Worm (Caenorhabditis elegans) whole organism, young adult: Measurements from ENCODE around the gene ZK822.1.

Experiments
- B0261.1 ChIP-seq: sonication (generic microtip); optimal IDR thresholded peaks from 2 replicates; lab custom pipeline; 2016; ENCODE audit warnings: mild to moderate bottlenecking, missing genetic modification characterization, moderate library complexity, missing compliant biosample characterization
- C06A6.2 ChIP-seq: fragments of 200-800 bp; sonication (Bioruptor generic); conservative IDR thresholded peaks from 2 replicates; pipeline ENCODE4 v1.3.6; 2022; ENCODE audit warnings: missing genetic modification characterization, missing compliant biosample characterization
- F10E7.11 ChIP-seq: sonication (generic microtip); optimal IDR thresholded peaks from 2 replicates; lab custom pipeline; 2017; ENCODE audit warnings: mild to moderate bottlenecking, missing genetic modification characterization, moderate library complexity, missing compliant biosample characterization
- F37B4.10 ChIP-seq: fragments of 200-800 bp; sonication (Bioruptor generic); IDR thresholded peaks from 2 replicates; pipeline ENCODE4 v1.3.6; 2022; ENCODE audit warnings: missing genetic modification characterization, missing compliant biosample characterization
- F52B5.7 ChIP-seq: sonication (generic microtip); optimal IDR thresholded peaks from 2 replicates; lab custom pipeline; 2016; ENCODE audit warnings: mild to moderate bottlenecking, missing genetic modification characterization, missing compliant biosample characterization
- K11D2.4 ChIP-seq: fragments of 200-800 bp; sonication (Bioruptor generic); IDR thresholded peaks from 2 replicates; pipeline ENCODE4 v1.3.6; 2022; ENCODE audit warnings: missing genetic modification reagents, missing genetic modification characterization, missing compliant biosample characterization
- Y53G8AR.9 ChIP-seq: fragments of 200-800 bp; sonication (Bioruptor generic); conservative IDR thresholded peaks from 2 replicates; pipeline ENCODE4 v1.3.6; 2022; ENCODE audit warnings: missing genetic modification reagents, missing genetic modification characterization, missing compliant biosample characterization
- aptf-3 ChIP-seq: fragments of 200-800 bp; sonication (Bioruptor generic); IDR thresholded peaks from 2 replicates; pipeline ENCODE4 v1.3.6; 2022; ENCODE audit warnings: missing genetic modification characterization, missing compliant biosample characterization
- atf-7 ChIP-seq: sonication (generic microtip); optimal IDR thresholded peaks from 2 replicates; lab custom pipeline; 2017; ENCODE audit warnings: mild to moderate bottlenecking, missing genetic modification characterization, missing compliant biosample characterization
- attf-3 ChIP-seq: fragments of 200-800 bp; sonication (Bioruptor generic); conservative IDR thresholded peaks from 2 replicates; pipeline ENCODE4 v1.3.6; 2022; ENCODE audit warnings: missing genetic modification reagents, missing genetic modification characterization, missing compliant biosample characterization
- attf-5 ChIP-seq: fragments of 200-800 bp; sonication (Bioruptor generic); optimal IDR thresholded peaks from 2 replicates; lab custom pipeline; 2018; ENCODE audit warnings: mild to moderate bottlenecking, missing genetic modification characterization, missing compliant biosample characterization
- ceh-40 ChIP-seq: fragments of 200-800 bp; sonication (Bioruptor generic); IDR thresholded peaks from 2 replicates; pipeline ENCODE4 v1.3.6; 2022; ENCODE audit warnings: missing genetic modification characterization, missing compliant biosample characterization
- ceh-58 ChIP-seq: fragments of 200-800 bp; sonication (Bioruptor generic); IDR thresholded peaks from 2 replicates; pipeline ENCODE4 v1.3.6; 2022; ENCODE audit warnings: missing genetic modification characterization, missing compliant biosample characterization
- ceh-79 ChIP-seq: sonication (generic microtip); optimal IDR thresholded peaks from 2 replicates; lab custom pipeline; 2017; ENCODE audit warnings: mild to moderate bottlenecking, missing genetic modification characterization, missing compliant biosample characterization
- die-1 ChIP-seq: sonication (generic microtip); optimal IDR thresholded peaks from 2 replicates; lab custom pipeline; 2016; ENCODE audit warnings: missing genotype, mild to moderate bottlenecking, missing genetic modification characterization, missing compliant biosample characterization
- gei-17 ChIP-seq: fragments of 200-800 bp; sonication (Bioruptor generic); optimal IDR thresholded peaks from 2 replicates; lab custom pipeline; 2018; ENCODE audit warnings: mild to moderate bottlenecking, missing genetic modification characterization, missing compliant biosample characterization
- him-1 ChIP-seq: sonication (generic microtip); optimal IDR thresholded peaks from 2 replicates; lab custom pipeline; 2016; ENCODE audit warnings: missing genotype, missing genetic modification reagents, missing genetic modification characterization, missing compliant biosample characterization
- hlh-26 ChIP-seq: fragments of 200-800 bp; sonication (Bioruptor generic); conservative IDR thresholded peaks from 2 replicates; pipeline ENCODE4 v1.3.6; 2022; ENCODE audit warnings: missing genetic modification reagents, missing genetic modification characterization, missing compliant biosample characterization
- hmg-1.2 ChIP-seq: fragments of 200-800 bp; sonication (Bioruptor generic); IDR thresholded peaks from 2 replicates; pipeline ENCODE4 v1.3.6; 2022; ENCODE audit warnings: missing genetic modification reagents, missing genetic modification characterization, missing compliant biosample characterization
- lin-35 ChIP-seq, 3 experiments: fragments of 150-350 bp in 2 of 3; sonication (generic microtip) in 1 of 3; optimal IDR thresholded peaks; 2 replicates each; lab custom pipeline; 2014 to 2018; ENCODE audit warnings: missing biosample characterization in 3 of 3, missing genetic modification characterization in 3 of 3, missing genetic modification reagents in 3 of 3
- lin-54 ChIP-seq: fragments of 200-800 bp; sonication (Bioruptor generic); optimal IDR thresholded peaks from 2 replicates; lab custom pipeline; 2018; ENCODE audit warnings: mild to moderate bottlenecking, missing genetic modification characterization, missing compliant biosample characterization
- lir-1 ChIP-seq: fragments of 200-800 bp; sonication (Bioruptor generic); conservative IDR thresholded peaks from 2 replicates; pipeline ENCODE4 v1.3.6; 2022; ENCODE audit warnings: missing genetic modification reagents, missing genetic modification characterization, missing compliant biosample characterization
- lsy-27 ChIP-seq: sonication (generic microtip); optimal IDR thresholded peaks from 2 replicates; lab custom pipeline; 2017; ENCODE audit warnings: missing genetic modification characterization, mild to moderate bottlenecking, missing compliant biosample characterization, antibody characterized with exemption, missing genotype, borderline replicate concordance; ENCODE audit not compliant: insufficient read depth
- madf-10 ChIP-seq: sonication (generic microtip); optimal IDR thresholded peaks from 2 replicates; lab custom pipeline; 2016; ENCODE audit warnings: mild to moderate bottlenecking, missing genetic modification characterization, missing compliant biosample characterization
- madf-3 ChIP-seq: fragments of 200-800 bp; sonication (Bioruptor generic); IDR thresholded peaks from 2 replicates; pipeline ENCODE4 v1.3.6; 2022; ENCODE audit warnings: missing genetic modification reagents, missing genetic modification characterization, missing compliant biosample characterization
- madf-8 ChIP-seq: fragments of 200-800 bp; sonication (Bioruptor generic); conservative IDR thresholded peaks from 2 replicates; pipeline ENCODE4 v1.3.6; 2022; ENCODE audit warnings: missing genetic modification reagents, missing genetic modification characterization, missing compliant biosample characterization
- mel-28 ChIP-seq: sonication (generic microtip); optimal IDR thresholded peaks from 2 replicates; lab custom pipeline; 2016; ENCODE audit warnings: borderline replicate concordance, mild to moderate bottlenecking, missing genetic modification characterization, missing compliant biosample characterization
- mxl-1 ChIP-seq: sonication (generic microtip); optimal IDR thresholded peaks from 2 replicates; lab custom pipeline; 2016; ENCODE audit warnings: missing genetic modification characterization, missing compliant biosample characterization
- nfya-2 ChIP-seq: fragments of 200-800 bp; sonication (Bioruptor generic); IDR thresholded peaks from 2 replicates; pipeline ENCODE4 v1.3.6; 2022; ENCODE audit warnings: missing genetic modification reagents, missing genetic modification characterization, missing compliant biosample characterization
- nhr-27 ChIP-seq: fragments of 200-800 bp; sonication (Bioruptor generic); optimal IDR thresholded peaks from 2 replicates; lab custom pipeline; 2018; ENCODE audit warnings: mild to moderate bottlenecking, missing genetic modification characterization, moderate library complexity, missing compliant biosample characterization
- nhr-80 ChIP-seq: sonication (generic microtip); optimal IDR thresholded peaks from 2 replicates; lab custom pipeline; 2016; ENCODE audit warnings: missing genetic modification characterization, missing compliant biosample characterization
- snpc-4 ChIP-seq, 5 experiments: fragments of 150-350 bp in 1 of 5; sonication (generic microtip) in 4 of 5; optimal IDR thresholded peaks; 2 replicates each; lab custom pipeline; 2014 to 2018; ENCODE audit warnings: missing genetic modification characterization in 5 of 5, missing biosample characterization in 3 of 5, antibody characterized with exemption in 2 of 5, mild to moderate bottlenecking in 2 of 5, missing compliant biosample characterization in 2 of 5, missing genotype in 2 of 5, moderate library complexity in 2 of 5, missing genetic modification reagents in 1 of 5
- somi-1 ChIP-seq: fragments of 200-800 bp; sonication (Bioruptor generic); optimal IDR thresholded peaks from 2 replicates; lab custom pipeline; 2018; ENCODE audit warnings: mild to moderate bottlenecking, missing genetic modification characterization, missing compliant biosample characterization
- ztf-25 ChIP-seq: fragments of 200-800 bp; sonication (Bioruptor generic); IDR thresholded peaks from 2 replicates; pipeline ENCODE4 v1.3.6; 2022; ENCODE audit warnings: missing genetic modification reagents, missing genetic modification characterization, missing compliant biosample characterization
- ztf-26 ChIP-seq: sonication (generic microtip); optimal IDR thresholded peaks from 2 replicates; lab custom pipeline; 2017; ENCODE audit warnings: missing genetic modification characterization, missing compliant biosample characterization
- ztf-3 ChIP-seq: fragments of 200-800 bp; sonication (Bioruptor generic); optimal IDR thresholded peaks from 2 replicates; lab custom pipeline; 2018; ENCODE audit warnings: mild to moderate bottlenecking, missing genetic modification characterization, missing compliant biosample characterization

The ZK822.1 gene

DNA sequence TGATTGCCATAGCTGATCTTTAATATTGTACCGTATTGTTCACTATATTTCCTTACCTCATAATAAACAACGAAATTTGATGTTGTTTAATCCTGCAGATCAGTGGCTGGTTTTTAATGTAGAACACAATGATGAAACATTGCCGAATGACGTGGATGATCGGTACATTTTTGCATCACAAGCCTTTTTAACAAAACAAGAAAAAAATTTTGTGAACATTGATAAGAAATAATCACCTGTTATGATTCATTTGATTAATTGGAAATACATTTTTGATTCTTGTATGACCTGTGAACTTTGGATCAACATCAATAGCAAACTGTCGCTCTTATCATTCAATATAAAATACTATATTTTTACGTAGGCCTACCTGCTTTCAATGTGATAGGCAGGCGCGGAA is 19.1 kb downstream of the ZK822.1 start:
- TF ChIP-seq Y53G8AR.9 (GFP tag; lab: Robert Waterston, UW) (no peak), F10E7.11 (tag; lab: Kevin White, UChicago) (no peak), nhr-80 (tag; lab: Kevin White, UChicago) (peak; percentile 1)

DNA sequence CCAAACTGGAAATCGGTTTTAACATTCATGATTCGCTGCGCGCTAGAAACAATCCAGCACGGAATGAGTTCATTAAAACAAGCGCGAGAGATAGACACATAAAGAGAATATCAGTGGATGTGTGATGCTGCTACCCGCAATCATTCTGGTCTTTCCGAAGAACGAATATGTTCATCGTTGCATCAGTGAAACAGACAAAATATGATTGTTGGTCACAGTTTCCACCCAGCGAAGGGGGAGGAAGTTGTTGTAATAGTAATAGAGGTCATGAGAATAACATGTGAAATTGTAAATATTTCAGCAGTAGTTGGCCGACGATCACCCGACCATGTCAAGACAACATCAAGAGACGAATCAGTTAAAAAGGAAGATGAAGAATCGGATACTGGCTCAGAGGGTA is 20.7 kb downstream of the ZK822.1 start:
- TF ChIP-seq nfya-2 (GFP tag; lab: Robert Waterston, UW) (no peak), ztf-26 (tag; lab: Kevin White, UChicago) (peak; percentile 30)

DNA sequence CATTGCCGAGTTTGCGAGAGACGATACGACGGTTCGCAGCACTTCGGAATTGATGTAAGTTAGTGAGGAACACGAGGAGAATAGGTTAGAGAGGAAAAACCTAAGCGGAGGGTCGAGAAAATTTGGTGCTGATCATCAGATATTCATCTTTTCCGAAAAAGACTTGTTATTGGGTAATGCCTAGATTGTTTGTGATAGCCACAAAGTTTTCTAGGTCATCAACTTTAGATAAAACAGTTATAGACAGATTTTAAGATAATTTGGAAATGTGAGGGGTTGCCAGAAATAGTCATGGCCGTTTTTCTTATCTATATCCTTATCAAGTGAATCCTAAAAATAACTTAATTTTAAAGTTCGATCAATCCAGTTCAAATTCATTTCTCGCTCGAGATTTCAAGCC is 21.5 kb downstream of the ZK822.1 start:
- TF ChIP-seq attf-3 (GFP tag; lab: Robert Waterston, UW), result no peak
- TF ChIP-seq ztf-3 (GFP tag; lab: Kevin White, UChicago), result no peak
- no peak for TF ChIP-seq madf-3
- no peak for TF ChIP-seq lin-54 (GFP tag; lab: Kevin White, UChicago)
- TF ChIP-seq madf-8 (GFP tag; lab: Robert Waterston, UW), result no peak
- TF ChIP-seq ceh-79 (tag; lab: Kevin White, UChicago), result no peak
- TF ChIP-seq B0261.1 (tag; lab: Kevin White, UChicago), result no peak
- TF ChIP-seq nhr-27 (tag; lab: Kevin White, UChicago), result no peak
- TF ChIP-seq lir-1 (GFP tag; lab: Robert Waterston, UW), result no peak
- TF ChIP-seq aptf-3 (GFP tag; lab: Robert Waterston, UW), result no peak
- no peak for TF ChIP-seq attf-5
- TF ChIP-seq madf-10 (tag; lab: Kevin White, UChicago), result no peak
- no peak for TF ChIP-seq C06A6.2 (GFP tag; lab: Robert Waterston, UW)
- no peak for TF ChIP-seq lin-35 (GFP tag; optimal IDR thresholded peaks at IDR 0.05; lab: Kevin White, UChicago)
- no peak for TF ChIP-seq K11D2.4
- no peak for TF ChIP-seq snpc-4 (GFP tag; optimal IDR thresholded peaks at IDR 0.05; lab: Kevin White, UChicago)
- no peak for TF ChIP-seq snpc-4 (tag; optimal IDR thresholded peaks at IDR 0.05; lab: Kevin White, UChicago)

DNA sequence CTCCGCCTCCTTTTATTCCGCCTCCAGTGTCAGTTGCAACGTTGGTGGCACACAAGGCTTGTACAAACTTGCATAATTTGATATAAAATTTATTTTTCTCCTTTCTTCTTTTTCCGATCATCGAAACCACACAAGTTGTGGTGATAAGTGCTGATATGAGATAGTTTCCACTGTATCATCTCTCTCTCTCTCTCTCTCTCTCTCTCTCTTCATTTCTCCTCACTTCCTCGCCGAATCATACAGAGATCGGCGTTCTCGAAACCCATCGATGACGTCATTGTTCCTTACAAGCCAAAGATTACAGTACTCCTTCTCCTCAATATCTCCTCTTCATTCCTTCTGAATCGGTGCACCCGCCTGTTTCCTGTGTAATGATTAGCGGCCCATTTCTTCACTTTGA is 22.6 kb downstream of the ZK822.1 start, which contains the start of gene nhr-43:
TSS of gene nhr-43 (plus strand) at position 233 of the 400 bp plus-strand sequence.
- TF ChIP-seq atf-7 (tag; lab: Kevin White, UChicago) (peak; percentile 29), lin-54 (GFP tag; lab: Kevin White, UChicago) (no peak), somi-1 (GFP tag; lab: Kevin White, UChicago) (peak; percentile 44), ztf-26 (tag; lab: Kevin White, UChicago) (peak; percentile 6)

DNA sequence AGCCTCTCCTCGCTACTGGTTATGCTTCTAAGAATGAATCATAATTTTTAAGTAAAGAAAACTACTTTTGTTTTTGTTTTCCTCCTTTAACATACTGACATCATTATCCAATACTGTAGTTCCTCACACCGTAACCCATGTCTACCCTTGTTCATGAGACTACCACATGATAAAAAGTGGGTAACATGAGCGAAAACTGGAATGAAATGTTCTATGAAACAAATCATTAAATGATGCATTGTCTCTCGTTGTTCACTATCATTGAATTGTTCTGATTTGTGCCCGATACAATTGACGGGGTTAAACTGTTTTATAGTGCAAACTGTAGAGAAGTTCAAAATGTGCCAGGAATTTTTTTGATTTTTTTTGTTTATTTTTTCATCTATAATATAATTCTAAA is 24.2 kb downstream of the ZK822.1 start:
- TF ChIP-seq F52B5.7 (tag; lab: Kevin White, UChicago) (no peak), F37B4.10 (no peak), die-1 (no peak), nhr-80 (tag; lab: Kevin White, UChicago) (peak; percentile 38), hlh-26 (GFP tag; lab: Robert Waterston, UW) (no peak)
- TF ChIP-seq, all 124 proteins: peak for 1

DNA sequence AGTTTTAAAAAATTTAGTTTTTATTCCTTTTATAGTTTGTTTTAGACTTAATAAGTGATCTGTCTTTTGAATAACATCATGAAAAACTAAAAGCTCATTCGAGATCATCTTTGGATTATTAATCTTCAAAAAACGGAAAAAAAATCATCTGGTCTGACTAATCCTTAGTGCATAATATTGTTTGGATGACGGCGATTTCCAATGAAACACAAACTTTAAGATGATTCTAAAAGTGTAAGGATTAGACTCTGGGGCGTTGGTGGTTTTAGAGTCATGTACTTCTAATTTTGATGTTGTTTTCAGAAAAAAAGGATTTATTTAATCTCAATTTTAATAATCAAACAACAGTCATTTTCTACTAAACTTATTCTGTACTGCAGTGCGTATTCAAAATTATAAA is 28.6 kb downstream of the ZK822.1 start:
- TF ChIP-seq lsy-27 (tag; lab: Kevin White, UChicago), result no peak
- TF ChIP-seq hmg-1.2 (GFP tag; lab: Robert Waterston, UW), result no peak
- TF ChIP-seq gei-17 (GFP tag; lab: Kevin White, UChicago), result no peak
- no peak for TF ChIP-seq Y53G8AR.9 (GFP tag; lab: Robert Waterston, UW)
- no peak for TF ChIP-seq ztf-25 (GFP tag; lab: Robert Waterston, UW)
- TF ChIP-seq mxl-1, result no peak
- TF ChIP-seq mel-28 (tag; lab: Kevin White, UChicago), result no peak
- no peak for TF ChIP-seq ceh-40 (GFP tag; lab: Robert Waterston, UW)
- TF ChIP-seq him-1 (tag; lab: Kevin White, UChicago), result no peak
- TF ChIP-seq ceh-58 (GFP tag; lab: Robert Waterston, UW), result no peak
